Fruit fly (Drosophila melanogaster) whole organism, adult: ENCODE measurements around the gene pug.

Source experiments
- CG33017 ChIP-seq: fragments of 200-800 bp; sonication (Bioruptor generic); optimal IDR thresholded peaks from 2 replicates; lab custom pipeline; 2018; ENCODE audit warnings: missing biosample characterization, mild to moderate bottlenecking, missing genetic modification characterization, moderate library complexity
- CG7045 ChIP-seq: fragments of 200-800 bp; sonication (Bioruptor generic); optimal IDR thresholded peaks from 2 replicates; lab custom pipeline; 2017; ENCODE audit warnings: missing biosample characterization, mild to moderate bottlenecking, missing genetic modification characterization

DNA sequence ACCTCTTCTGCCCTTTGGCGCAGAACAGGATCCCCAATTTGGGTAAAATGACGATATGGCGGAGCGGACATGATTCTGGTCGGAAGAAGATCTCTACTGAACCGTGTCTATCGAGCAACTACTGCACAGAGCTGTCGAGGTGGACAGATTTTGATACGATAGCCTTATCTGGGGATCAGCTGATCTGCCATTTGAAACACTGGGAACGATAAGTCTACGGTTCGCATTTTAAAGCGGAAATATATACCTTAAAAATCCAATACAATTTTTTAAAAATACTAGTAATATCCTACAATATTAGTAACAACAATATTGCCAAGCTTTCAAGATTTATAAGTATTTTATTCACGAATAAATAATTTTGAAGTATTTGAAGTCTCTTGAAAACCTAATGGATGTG is 12.9 kb downstream of the pug start, which contains the start of gene CG31373:
- TF ChIP-seq CG33017 (tag; lab: Kevin White, UChicago): no peak
- no peak for TF ChIP-seq CG7045 (GFP tag; lab: Kevin White, UChicago)
